Fruit fly (Drosophila melanogaster) whole organism, prepupa: ENCODE results near the gene CG33331.

Source experiments
- Blimp-1 ChIP-seq: fragments of 200-800 bp; sonication (Bioruptor generic); optimal IDR thresholded peaks from 3 replicates; lab custom pipeline; 2017; ENCODE audit warnings: missing biosample characterization, missing genetic modification characterization, mild to moderate bottlenecking, moderate library complexity, missing genetic modification reagents
- CG11294 ChIP-seq: fragments of 200-800 bp; sonication (Bioruptor generic); IDR thresholded peaks from 2 replicates; pipeline ENCODE4 v1.3.6; 2022; ENCODE audit warnings: missing biosample characterization, missing genetic modification characterization
- CG11762 ChIP-seq: fragments of 200-800 bp; sonication (Bioruptor generic); optimal IDR thresholded peaks from 3 replicates; lab custom pipeline; 2016; ENCODE audit warnings: missing biosample characterization, missing genetic modification characterization; ENCODE audit not compliant: insufficient read depth
- CG15336 ChIP-seq: fragments of 200-800 bp; sonication (Bioruptor generic); IDR thresholded peaks from 2 replicates; pipeline ENCODE4 v1.3.6; 2022; ENCODE audit warnings: missing biosample characterization, missing genetic modification characterization
- CG1621 ChIP-seq: fragments of 200-800 bp; sonication (Bioruptor generic); optimal IDR thresholded peaks from 3 replicates; lab custom pipeline; 2018; ENCODE audit warnings: missing biosample characterization, mild to moderate bottlenecking, missing genetic modification characterization
- CG16779 ChIP-seq: fragments of 200-800 bp; sonication (Bioruptor generic); optimal IDR thresholded peaks from 3 replicates; lab custom pipeline; 2017; ENCODE audit warnings: missing biosample characterization, mild to moderate bottlenecking, missing genetic modification characterization
- CG31627 ChIP-seq: fragments of 200-800 bp; sonication (Bioruptor generic); optimal IDR thresholded peaks from 3 replicates; lab custom pipeline; 2016; ENCODE audit warnings: missing biosample characterization, missing genetic modification characterization
- CG32006 ChIP-seq: fragments of 200-800 bp; sonication (Bioruptor generic); optimal IDR thresholded peaks from 3 replicates; lab custom pipeline; 2017; ENCODE audit warnings: missing biosample characterization, mild to moderate bottlenecking, missing genetic modification characterization
- CG34406 ChIP-seq: fragments of 200-800 bp; sonication (Bioruptor generic); optimal IDR thresholded peaks from 3 replicates; lab custom pipeline; 2016; ENCODE audit warnings: missing biosample characterization, missing genetic modification characterization
- CG3919 ChIP-seq: fragments of 200-800 bp; sonication (Bioruptor generic); optimal IDR thresholded peaks from 3 replicates; lab custom pipeline; 2016; ENCODE audit warnings: missing biosample characterization, missing genetic modification characterization
- CG4318 ChIP-seq: fragments of 200-800 bp; sonication (Bioruptor generic); optimal IDR thresholded peaks from 3 replicates; lab custom pipeline; 2017; ENCODE audit warnings: missing biosample characterization, mild to moderate bottlenecking, missing genetic modification characterization
- CG6808 ChIP-seq: fragments of 200-800 bp; sonication (Bioruptor generic); optimal IDR thresholded peaks from 3 replicates; lab custom pipeline; 2017; ENCODE audit warnings: missing biosample characterization, missing genetic modification characterization, mild to moderate bottlenecking, moderate library complexity, missing genetic modification reagents
- CG8119 ChIP-seq: fragments of 200-800 bp; sonication (Bioruptor generic); IDR thresholded peaks from 3 replicates; pipeline ENCODE4 v1.3.6; 2022; ENCODE audit warnings: missing biosample characterization, missing genetic modification characterization
- CG8319 ChIP-seq: fragments of 200-800 bp; sonication (Bioruptor generic); optimal IDR thresholded peaks from 3 replicates; lab custom pipeline; 2016; ENCODE audit warnings: missing biosample characterization, missing genetic modification characterization
- CG8632 ChIP-seq: fragments of 200-800 bp; sonication (Bioruptor generic); optimal IDR thresholded peaks from 3 replicates; lab custom pipeline; 2016; ENCODE audit warnings: missing biosample characterization, missing genetic modification characterization
- CG9139 ChIP-seq: fragments of 200-800 bp; sonication (Bioruptor generic); optimal IDR thresholded peaks from 3 replicates; lab custom pipeline; 2017; ENCODE audit warnings: missing biosample characterization, mild to moderate bottlenecking, missing genetic modification characterization
- Eip75B ChIP-seq: fragments of 200-800 bp; sonication (Bioruptor generic); optimal IDR thresholded peaks from 3 replicates; lab custom pipeline; 2016; ENCODE audit warnings: missing biosample characterization, missing genetic modification characterization
- Hr38 ChIP-seq: sonication (Bioruptor generic); optimal IDR thresholded peaks from 2 replicates; lab custom pipeline; 2016; ENCODE audit warnings: missing biosample characterization, missing genetic modification characterization
- Hr39 ChIP-seq: fragments of 200-800 bp; sonication (Bioruptor generic); optimal IDR thresholded peaks from 2 replicates; lab custom pipeline; 2016; ENCODE audit warnings: missing biosample characterization, missing genetic modification characterization
- Hr4 ChIP-seq: fragments of 200-800 bp; sonication (Bioruptor generic); optimal IDR thresholded peaks from 3 replicates; lab custom pipeline; 2016; ENCODE audit warnings: missing biosample characterization, missing genetic modification characterization
- Lpt ChIP-seq: fragments of 200-800 bp; sonication (Bioruptor generic); optimal IDR thresholded peaks from 3 replicates; lab custom pipeline; 2016; ENCODE audit warnings: missing biosample characterization, missing genetic modification characterization
- Met ChIP-seq: fragments of 200-800 bp; sonication (Bioruptor generic); optimal IDR thresholded peaks from 3 replicates; lab custom pipeline; 2016; ENCODE audit warnings: missing biosample characterization, missing genetic modification characterization
- OdsH ChIP-seq: fragments of 200-800 bp; sonication (Bioruptor generic); optimal IDR thresholded peaks from 3 replicates; lab custom pipeline; 2016; ENCODE audit warnings: missing biosample characterization, missing genetic modification characterization
- Sox14 ChIP-seq: fragments of 200-800 bp; sonication (Bioruptor generic); optimal IDR thresholded peaks from 3 replicates; lab custom pipeline; 2016; ENCODE audit warnings: missing biosample characterization, missing genetic modification characterization
- acj6 ChIP-seq: fragments of 200-800 bp; sonication (Bioruptor generic); optimal IDR thresholded peaks from 3 replicates; lab custom pipeline; 2016; ENCODE audit warnings: missing biosample characterization, missing genetic modification characterization
- esn ChIP-seq: fragments of 200-800 bp; sonication (Bioruptor generic); optimal IDR thresholded peaks from 2 replicates; lab custom pipeline; 2016; ENCODE audit warnings: missing biosample characterization, mild to moderate bottlenecking, missing genetic modification characterization, moderate library complexity
- fd85E ChIP-seq: fragments of 200-800 bp; sonication (Bioruptor generic); optimal IDR thresholded peaks from 3 replicates; lab custom pipeline; 2016; ENCODE audit warnings: missing biosample characterization, missing genetic modification characterization
- topi ChIP-seq: fragments of 200-800 bp; sonication (Bioruptor generic); optimal IDR thresholded peaks from 3 replicates; lab custom pipeline; 2016; ENCODE audit warnings: missing biosample characterization, missing genetic modification characterization
- vri ChIP-seq: fragments of 200-800 bp; sonication (Bioruptor generic); optimal IDR thresholded peaks from 3 replicates; lab custom pipeline; 2016; ENCODE audit warnings: missing biosample characterization, mild to moderate bottlenecking, missing genetic modification characterization

Gene CG33331

DNA sequence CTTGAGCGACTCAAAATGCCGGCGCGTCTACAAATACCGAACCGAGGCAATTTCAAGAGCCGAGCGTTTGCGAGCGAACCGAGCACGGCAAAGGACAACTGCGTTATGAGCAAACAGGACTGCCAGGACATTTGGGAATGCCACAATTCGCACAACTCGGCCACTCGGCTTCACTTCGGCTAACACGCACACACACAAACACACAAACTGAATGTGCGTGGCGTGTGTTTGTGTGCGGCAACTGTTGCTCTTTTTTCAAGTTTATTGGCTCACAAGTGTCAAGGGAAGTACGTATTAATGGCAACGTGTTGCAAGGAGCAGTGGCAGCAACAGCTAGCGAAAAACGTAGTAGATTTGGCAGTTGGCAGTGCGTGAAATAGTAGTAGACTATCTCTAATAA lies 12.9 kb upstream of the CG33331 start:
- TF ChIP-seq Eip75B (GFP tag; lab: Kevin White, UChicago) (no peak), Met (GFP tag; lab: Kevin White, UChicago) (no peak), CG34406 (no peak), acj6 (GFP tag; lab: Kevin White, UChicago) (no peak), fd85E (GFP tag; lab: Kevin White, UChicago) (no peak), Sox14 (GFP tag; lab: Kevin White, UChicago) (no peak), esn (GFP tag; lab: Kevin White, UChicago) (no peak), CG32006 (no peak), Blimp-1 (GFP tag; lab: Kevin White, UChicago) (no peak), Hr38 (no peak), CG1621 (tag; lab: Kevin White, UChicago) (no peak), CG11294 (GFP tag; lab: Robert Waterston, UW) (no peak), Hr4 (GFP tag; lab: Kevin White, UChicago) (no peak)

DNA sequence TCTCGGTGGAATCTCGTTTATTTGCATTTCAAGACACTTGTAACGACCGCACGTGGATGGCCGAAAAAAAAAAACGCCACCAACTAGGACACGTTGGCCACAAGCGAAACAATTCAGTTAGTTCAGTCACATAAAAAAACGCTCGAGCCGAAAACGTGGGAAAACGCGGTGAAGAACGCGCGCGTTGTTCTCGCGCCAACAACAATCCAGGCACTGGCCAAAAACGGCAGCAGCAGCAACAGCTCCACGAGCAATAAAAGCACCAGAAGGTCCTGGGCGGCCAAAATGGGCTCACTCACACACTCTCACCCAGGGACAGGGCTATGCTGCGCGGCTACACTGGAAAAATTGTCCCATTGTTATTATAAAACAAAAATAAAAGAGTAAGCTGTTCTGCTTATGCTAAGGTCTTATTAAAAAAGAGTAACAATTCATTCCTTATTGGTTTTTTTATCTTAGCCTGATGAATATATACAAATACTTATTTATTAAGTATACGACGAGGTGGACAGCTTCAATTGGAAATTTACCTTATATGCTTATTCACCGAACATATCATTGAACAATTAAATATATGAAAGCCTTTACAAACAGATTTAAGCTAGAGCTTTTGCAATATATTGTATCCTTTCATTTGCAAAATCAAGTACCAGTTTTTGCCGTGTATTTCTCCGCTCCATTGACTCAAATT lies 10.8 kb upstream of the CG33331 start, which contains the start of gene btsz:
btsz (minus strand) TSS at position 215 of the 691 bp plus-strand sequence.
- TF ChIP-seq OdsH (no peak), CG8632 (GFP tag; lab: Kevin White, UChicago) (no peak), CG1621 (tag; lab: Kevin White, UChicago) (no peak), CG4318 (GFP tag; lab: Kevin White, UChicago) (peak; percentile 29)

DNA sequence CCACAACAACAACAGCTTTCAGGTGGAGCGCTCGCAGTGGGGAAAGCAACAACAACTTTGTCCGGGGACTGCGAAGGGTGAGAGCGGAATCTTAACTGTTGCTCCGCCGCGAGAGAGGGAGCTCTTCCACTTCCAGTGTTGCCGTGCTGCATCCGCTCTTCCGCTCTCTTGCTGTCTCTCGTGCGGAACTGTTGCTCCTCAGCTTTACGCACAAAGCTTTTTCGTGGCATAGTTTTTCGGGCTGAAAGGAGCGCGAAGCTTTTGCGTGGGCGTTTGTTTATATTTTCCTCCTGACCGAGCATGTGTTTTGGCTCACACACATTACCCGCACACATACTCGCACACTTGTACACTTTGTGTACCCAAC lies 10.3 kb upstream of the CG33331 start:
- no peak for TF ChIP-seq CG4318 (GFP tag; lab: Kevin White, UChicago)
- TF ChIP-seq CG31627 (GFP tag; lab: Kevin White, UChicago), result no peak
- no peak for TF ChIP-seq CG8319 (GFP tag; lab: Kevin White, UChicago)

DNA sequence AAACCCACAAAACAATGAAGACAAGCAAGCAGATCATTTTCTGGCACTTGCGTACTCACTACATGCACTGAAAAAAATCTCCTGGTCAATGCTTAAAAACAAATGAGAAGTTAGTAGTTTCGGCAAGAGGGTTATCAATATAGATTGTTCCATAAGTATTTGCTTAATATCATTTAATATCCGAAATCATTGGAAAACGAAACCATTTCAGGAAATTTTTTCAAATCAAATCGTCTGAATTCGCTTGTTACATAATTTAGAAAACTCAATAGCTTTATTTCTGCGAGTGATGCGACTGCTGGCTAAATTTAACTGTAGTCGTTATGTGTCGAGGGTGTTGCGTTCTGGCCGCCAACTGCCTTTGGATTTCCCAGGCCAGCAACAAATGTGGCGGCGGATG lies 8.1 kb upstream of the CG33331 start:
- TF ChIP-seq Lpt (GFP tag; lab: Kevin White, UChicago), result no peak
- no peak for TF ChIP-seq CG8119
- TF ChIP-seq CG34406, result no peak
- TF ChIP-seq CG1621 (tag; lab: Kevin White, UChicago), result no peak
- no peak for TF ChIP-seq CG6808 (GFP tag; lab: Kevin White, UChicago)
- TF ChIP-seq Hr4 (GFP tag; lab: Kevin White, UChicago), result no peak
- TF ChIP-seq fd85E (GFP tag; lab: Kevin White, UChicago), result no peak
- no peak for TF ChIP-seq topi (GFP tag; lab: Kevin White, UChicago)
- no peak for TF ChIP-seq CG3919 (GFP tag; lab: Kevin White, UChicago)
- TF ChIP-seq CG16779 (tag; lab: Kevin White, UChicago), result no peak
- TF ChIP-seq CG11762 (GFP tag; lab: Kevin White, UChicago), result no peak
- no peak for TF ChIP-seq Hr39
- TF ChIP-seq CG15336 (GFP tag; lab: Robert Waterston, UW), result no peak
- no peak for TF ChIP-seq CG9139 (GFP tag; lab: Kevin White, UChicago)
- no peak for TF ChIP-seq vri (GFP tag; lab: Kevin White, UChicago)
- TF ChIP-seq acj6 (GFP tag; lab: Kevin White, UChicago), result no peak

DNA sequence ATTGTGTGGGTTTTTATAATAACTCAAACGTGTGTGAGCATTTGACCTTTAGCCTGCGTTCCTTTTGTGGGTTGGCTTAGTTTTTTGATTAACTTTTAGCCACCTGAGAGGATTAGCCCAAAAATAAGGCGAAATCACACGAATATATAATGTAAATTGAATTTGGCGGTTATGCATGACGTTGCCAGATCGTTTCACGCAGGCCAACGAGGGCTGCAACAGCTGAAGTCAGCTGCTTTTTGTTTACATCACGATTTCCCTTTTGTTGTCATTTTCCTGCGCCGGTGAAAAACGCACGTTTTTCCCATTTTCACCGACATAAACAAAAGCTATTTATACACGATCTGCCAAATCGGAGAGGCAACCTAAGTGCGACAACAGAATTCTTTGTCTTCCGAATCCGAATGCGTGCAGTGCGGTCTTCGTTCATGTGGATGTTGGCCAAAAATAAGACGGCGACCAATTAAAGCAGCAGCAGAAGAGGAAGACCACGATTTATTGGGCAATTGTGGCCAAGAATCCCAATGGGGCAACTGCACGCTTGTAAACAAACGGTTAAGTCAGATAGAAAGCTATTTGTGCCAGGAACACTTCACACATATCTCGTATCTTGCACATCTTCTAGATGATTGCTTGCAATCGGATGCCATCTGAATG lies 6.9 kb upstream of the CG33331 start, which contains the start of gene CG3631:
CG3631 (plus strand) TSS at position 251 of the 657 bp plus-strand sequence.
- TF ChIP-seq CG15336 (GFP tag; lab: Robert Waterston, UW) (peak; percentile 22; the same call in 1 of the 2 replicates), acj6 (GFP tag; lab: Kevin White, UChicago) (no peak), Sox14 (GFP tag; lab: Kevin White, UChicago) (peak; percentile 45)
- TF ChIP-seq, all 60 proteins: peak for 2
